Worm (Caenorhabditis elegans): ENCODE measurements around the gene hsb-1.

hsb-1 gene

ce11 chrIV:12525409-12525808, 41.6 kb downstream of the hsb-1 start, which contains the start of gene eak-4:
TSS of gene eak-4 (minus strand) at chrIV:12525509.
- TF ChIP-seq crh-2 (tag; optimal IDR thresholded peaks at IDR 0.05) (no peak), nhr-21 (tag; optimal IDR thresholded peaks at IDR 0.05) (no peak), mbf-1 (tag; optimal IDR thresholded peaks at IDR 0.05) (no peak), mdl-1 (tag; optimal IDR thresholded peaks at IDR 0.05) (no peak), nhr-6 (tag; optimal IDR thresholded peaks at IDR 0.05) (no peak), nhr-12 (tag; optimal IDR thresholded peaks at IDR 0.05) (no peak), ztf-4 (tag; optimal IDR thresholded peaks at IDR 0.05) (no peak), F13H6.1 (tag; optimal IDR thresholded peaks at IDR 0.05) (no peak), unc-55 (GFP tag; optimal IDR thresholded peaks at IDR 0.05) (no peak), fos-1 (tag; optimal IDR thresholded peaks at IDR 0.05) (no peak), unc-39 (tag; optimal IDR thresholded peaks at IDR 0.05) (no peak), skn-1 (tag; optimal IDR thresholded peaks at IDR 0.05) (no peak), nhr-25 (tag; optimal IDR thresholded peaks at IDR 0.05) (no peak), egl-27 (tag; optimal IDR thresholded peaks at IDR 0.05) (no peak), nhr-237 (tag; optimal IDR thresholded peaks at IDR 0.05) (no peak)

- TF ChIP-seq nhr-11 (tag; optimal IDR thresholded peaks at IDR 0.05) (no peak), egl-27 (tag; optimal IDR thresholded peaks at IDR 0.05) (no peak), nhr-6 (tag; optimal IDR thresholded peaks at IDR 0.05) (no peak), fos-1 (tag; optimal IDR thresholded peaks at IDR 0.05) (no peak), nhr-129 (tag; optimal IDR thresholded peaks at IDR 0.05) (no peak), ama-1 (optimal IDR thresholded peaks at IDR 0.05) (no peak), ceh-16 (tag; optimal IDR thresholded peaks at IDR 0.05) (no peak), dmd-4 (tag; optimal IDR thresholded peaks at IDR 0.05) (no peak), nhr-21 (tag; optimal IDR thresholded peaks at IDR 0.05) (no peak), mdl-1 (tag; optimal IDR thresholded peaks at IDR 0.05) (no peak), mbf-1 (tag; optimal IDR thresholded peaks at IDR 0.05) (no peak), skn-1 (tag; optimal IDR thresholded peaks at IDR 0.05) (no peak), sem-4 (tag; optimal IDR thresholded peaks at IDR 0.05) (no peak), lsy-2 (tag; optimal IDR thresholded peaks at IDR 0.05) (no peak), nhr-12 (tag; optimal IDR thresholded peaks at IDR 0.05) (no peak), crh-2 (tag; optimal IDR thresholded peaks at IDR 0.05) (no peak), nhr-23 (tag; optimal IDR thresholded peaks at IDR 0.05) (no peak), zag-1 (tag; optimal IDR thresholded peaks at IDR 0.05) (no peak), aly-2 (tag; optimal IDR thresholded peaks at IDR 0.05) (no peak), lin-11 (tag; optimal IDR thresholded peaks at IDR 0.05) (no peak)
These were observed 44.5 kb downstream of the hsb-1 start, which contains the start of gene sru-13 for ce11 chrIV:12522521-12522920. TSS of gene sru-13 (minus strand) at chrIV:12522621.

DNA sequence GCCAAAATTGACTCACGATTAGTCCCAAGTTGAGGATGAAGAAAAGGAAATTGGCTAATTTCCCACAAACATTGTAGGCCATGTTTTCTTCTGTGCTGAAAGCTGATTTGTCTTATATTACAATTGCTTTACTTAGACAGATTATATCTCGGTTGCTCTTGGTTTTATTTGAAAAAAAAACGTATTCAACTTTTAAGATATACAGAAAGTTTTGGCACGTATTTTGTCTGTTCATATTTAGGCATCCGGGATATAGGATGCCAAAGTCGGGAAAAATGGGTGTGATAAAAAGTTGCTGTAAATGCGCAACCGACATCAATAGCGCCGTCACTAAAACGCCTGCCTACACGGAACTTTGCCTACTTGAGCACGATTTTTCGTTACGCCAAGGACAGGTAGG, 46.9 kb downstream of the hsb-1 start, which contains the start of gene tsp-4:
Gene tsp-4 (minus strand): TSS at position 101 of the 400 bp plus-strand sequence.
- no peak for TF ChIP-seq dmd-4 (tag; optimal IDR thresholded peaks at IDR 0.05)
- TF ChIP-seq lin-11 (tag; optimal IDR thresholded peaks at IDR 0.05) = no peak
- TF ChIP-seq unc-55 (GFP tag; optimal IDR thresholded peaks at IDR 0.05) = no peak
- no peak for TF ChIP-seq elt-1 (tag; optimal IDR thresholded peaks at IDR 0.05)
- TF ChIP-seq ztf-11 (tag; optimal IDR thresholded peaks at IDR 0.05) = no peak
- no peak for TF ChIP-seq ztf-4 (tag; optimal IDR thresholded peaks at IDR 0.05)
- TF ChIP-seq gmeb-1 (tag; optimal IDR thresholded peaks at IDR 0.05) = no peak
- TF ChIP-seq lsy-2 (tag; optimal IDR thresholded peaks at IDR 0.05) = no peak
- no peak for TF ChIP-seq alr-1 (tag; optimal IDR thresholded peaks at IDR 0.05)
- no peak for TF ChIP-seq C34F6.9 (tag; optimal IDR thresholded peaks at IDR 0.05)
